Worm (Caenorhabditis elegans): ENCODE results near the gene col-103.

- TF ChIP-seq ama-1 (optimal IDR thresholded peaks at IDR 0.05): no peak
- TF ChIP-seq pes-1 (GFP tag; IDR thresholded peaks at IDR 0.05): no peak
- TF ChIP-seq F13C5.2 (tag; optimal IDR thresholded peaks at IDR 0.05): no peak
- no peak for TF ChIP-seq tbx-37 (GFP tag; conservative IDR thresholded peaks at IDR 0.05)
- TF ChIP-seq scrt-1 (GFP tag; IDR thresholded peaks at IDR 0.05): no peak
- no peak for TF ChIP-seq flt-1 (GFP tag; IDR thresholded peaks at IDR 0.05)
- no peak for TF ChIP-seq aly-1 (tag; optimal IDR thresholded peaks at IDR 0.05)
- TF ChIP-seq hnd-1 (tag; optimal IDR thresholded peaks at IDR 0.05): no peak
- no peak for TF ChIP-seq hmg-4 (GFP tag; optimal IDR thresholded peaks at IDR 0.05)
- TF ChIP-seq B0310.2 (tag; optimal IDR thresholded peaks at IDR 0.05): no peak
- no peak for TF ChIP-seq tra-4 (tag; optimal IDR thresholded peaks at IDR 0.05)
These were observed 24.3 kb upstream of the col-103 start, which contains the start of gene F56B3.6 for ce11 chrIV:787755-788154.
